Fruit fly (Drosophila melanogaster): Measurements from ENCODE around the gene CG11585.
A peak's percentile ranks its signal among the peaks of the same experiment; 100 is the strongest.

Gene CG11585

DNA sequence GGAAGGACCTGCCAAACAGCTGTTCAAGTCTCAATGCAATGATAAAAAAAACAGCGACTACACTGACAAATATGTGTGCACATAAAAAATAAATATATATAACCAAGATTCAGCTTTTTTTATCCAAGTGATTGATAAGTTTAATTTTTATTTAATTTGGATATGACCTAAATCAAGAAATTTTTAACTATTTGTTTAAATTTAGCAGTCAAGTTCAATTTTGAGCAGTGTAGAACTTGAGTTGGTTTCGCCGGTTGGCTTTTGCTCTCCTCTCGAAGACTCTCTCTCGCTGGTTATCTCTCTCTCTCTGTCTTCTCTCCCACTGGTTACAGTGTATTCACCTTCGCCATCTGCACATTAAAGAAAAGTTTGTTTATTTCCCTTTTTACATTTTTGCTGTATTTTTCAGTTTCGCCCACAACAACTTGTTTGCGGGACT, 28.7 kb downstream of the CG11585 start (continued):
- TF ChIP-seq fkh (GFP tag; optimal IDR thresholded peaks at IDR 0.05), result peak; percentile 44
- peak; percentile 97 for TF ChIP-seq CG6808 (GFP tag; optimal IDR thresholded peaks at IDR 0.05)
- TF ChIP-seq CG3032 (tag; optimal IDR thresholded peaks at IDR 0.05), result peak; percentile 98
- TF ChIP-seq CG1621 (tag; optimal IDR thresholded peaks at IDR 0.05), result peak; percentile 94
- peak; percentile 89 for TF ChIP-seq CG4318 (GFP tag; optimal IDR thresholded peaks at IDR 0.05)
- peak; percentile 96 for TF ChIP-seq CG7368 (GFP tag; optimal IDR thresholded peaks at IDR 0.05)
- peak; percentile 98 for TF ChIP-seq Eip75B (GFP tag; optimal IDR thresholded peaks at IDR 0.05)
- TF ChIP-seq Blimp-1 (GFP tag; optimal IDR thresholded peaks at IDR 0.05), result peak; percentile 90

DNA sequence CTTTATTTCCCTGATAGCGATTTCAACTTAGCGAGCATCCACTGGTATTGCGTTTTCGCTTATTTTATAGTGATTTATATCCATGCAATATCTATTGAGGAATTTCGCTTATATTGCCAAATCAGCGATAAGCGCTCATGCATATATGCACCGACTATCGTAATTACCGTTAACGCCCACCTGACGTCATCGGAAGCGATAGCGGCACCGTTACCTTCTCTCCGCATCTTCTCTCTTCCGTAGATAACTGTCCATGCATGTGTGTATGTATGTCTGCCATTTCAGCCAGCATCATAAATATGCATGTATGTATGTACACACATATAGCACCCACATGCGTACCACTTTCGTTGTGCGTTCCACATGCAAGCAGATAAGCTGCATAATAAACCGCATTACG, 31.9 kb downstream of the CG11585 start:
- TF ChIP-seq Eip75B (GFP tag; optimal IDR thresholded peaks at IDR 0.05), result no peak
- TF ChIP-seq Eip78C (GFP tag), result peak; percentile 49

DNA sequence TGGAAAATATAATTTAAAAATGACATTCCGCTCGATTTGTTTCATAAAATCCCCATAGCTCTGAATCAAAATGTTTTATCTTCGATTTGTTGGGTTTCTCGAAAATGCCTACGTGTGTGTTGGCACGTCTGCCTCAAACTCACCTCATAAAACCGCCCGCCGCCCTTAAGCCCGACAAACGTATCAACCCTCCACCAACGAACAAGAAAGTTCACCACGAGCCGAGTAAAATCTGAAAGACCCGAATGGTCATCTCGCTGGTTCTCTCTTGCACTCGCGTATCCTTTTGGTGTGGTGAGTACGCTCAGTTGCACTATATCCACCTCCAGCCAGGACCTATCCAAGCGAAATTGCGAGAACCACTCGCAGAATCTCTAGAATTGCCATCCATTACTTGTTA, 32.7 kb downstream of the CG11585 start:
- TF ChIP-seq Blimp-1 (GFP tag; optimal IDR thresholded peaks at IDR 0.05) (no peak), CG8319 (GFP tag; optimal IDR thresholded peaks at IDR 0.05) (no peak), lz (GFP tag; optimal IDR thresholded peaks at IDR 0.05) (no peak), CG10631 (GFP tag; optimal IDR thresholded peaks at IDR 0.05) (no peak), acj6 (GFP tag; optimal IDR thresholded peaks at IDR 0.05) (no peak), Met (GFP tag; optimal IDR thresholded peaks at IDR 0.05) (no peak), Hr4 (GFP tag; optimal IDR thresholded peaks at IDR 0.05) (no peak), Sox102F (GFP tag; optimal IDR thresholded peaks at IDR 0.05) (no peak), CG10669 (GFP tag; optimal IDR thresholded peaks at IDR 0.05) (no peak), topi (GFP tag; optimal IDR thresholded peaks at IDR 0.05) (no peak), CG6792 (GFP tag; optimal IDR thresholded peaks at IDR 0.05) (no peak), Ets21C (GFP tag; optimal IDR thresholded peaks at IDR 0.05) (no peak), CG11902 (GFP tag; optimal IDR thresholded peaks at IDR 0.05) (no peak), fkh (GFP tag; optimal IDR thresholded peaks at IDR 0.05) (no peak), achi (GFP tag; optimal IDR thresholded peaks at IDR 0.05) (no peak), CG3919 (GFP tag; optimal IDR thresholded peaks at IDR 0.05) (no peak), CG9139 (GFP tag; optimal IDR thresholded peaks at IDR 0.05) (no peak)

DNA sequence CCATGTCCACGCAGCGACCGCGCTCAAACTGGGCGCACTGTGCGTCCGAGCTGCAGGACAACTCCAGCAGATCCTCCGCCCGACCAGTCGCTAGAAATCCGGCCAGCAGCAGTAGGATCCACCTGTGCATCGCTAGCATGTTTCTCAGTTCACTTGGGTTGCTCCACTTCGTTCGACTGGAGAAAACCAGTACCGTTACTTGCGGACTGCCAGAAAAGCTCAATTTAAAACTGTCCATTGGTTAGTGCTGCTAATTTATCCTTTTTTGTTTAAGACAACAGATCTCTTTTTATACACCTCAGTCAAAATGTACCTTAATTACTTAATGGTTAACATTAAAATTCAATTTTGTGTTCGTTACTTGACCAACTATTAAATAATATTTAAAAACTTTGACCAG, 36.3 kb downstream of the CG11585 start, which contains the start of gene CG11674:
CG11674 (minus strand) TSS at position 215 of the 400 bp plus-strand sequence.
- TF ChIP-seq CG6792 (GFP tag; optimal IDR thresholded peaks at IDR 0.05) (no peak), spab (GFP tag; optimal IDR thresholded peaks at IDR 0.05) (no peak), CG10631 (GFP tag; optimal IDR thresholded peaks at IDR 0.05) (no peak), OdsH (GFP tag; optimal IDR thresholded peaks at IDR 0.05) (no peak), CG6854 (GFP tag; optimal IDR thresholded peaks at IDR 0.05) (no peak), Ets21C (GFP tag; optimal IDR thresholded peaks at IDR 0.05) (no peak), dsx (GFP tag; optimal IDR thresholded peaks at IDR 0.05; ENCODE audit: poor library complexity, severe bottlenecking) (no peak), Sox14 (GFP tag; optimal IDR thresholded peaks at IDR 0.05) (no peak), CG3032 (tag; optimal IDR thresholded peaks at IDR 0.05) (no peak)

DNA sequence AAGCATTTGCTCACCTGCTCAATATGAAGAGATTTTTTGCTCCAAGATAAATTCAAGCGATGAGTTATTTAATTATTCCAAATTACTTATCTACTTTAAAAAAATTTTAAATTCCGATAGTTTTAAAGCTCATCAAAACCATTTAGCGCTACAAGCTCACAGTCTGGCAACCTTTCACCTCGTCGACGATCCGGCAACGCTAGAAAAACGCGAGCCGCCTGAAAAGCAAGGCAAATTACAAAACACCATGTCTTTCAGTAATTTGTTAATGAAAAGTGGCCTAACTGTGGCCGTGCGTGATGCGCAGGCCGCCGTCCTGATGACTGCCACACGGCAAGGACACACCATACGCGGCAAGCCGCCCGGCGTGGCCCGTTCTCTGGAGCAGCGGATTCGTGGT, 36.8 kb downstream of the CG11585 start, which contains the start of gene mRpL38:
mRpL38 (plus strand) TSS at position 197 of the 400 bp plus-strand sequence.
- TF ChIP-seq svp (GFP tag) (peak; percentile 26), CG32006 (GFP tag; optimal IDR thresholded peaks at IDR 0.05) (no peak), CG4318 (GFP tag; optimal IDR thresholded peaks at IDR 0.05) (no peak)

DNA sequence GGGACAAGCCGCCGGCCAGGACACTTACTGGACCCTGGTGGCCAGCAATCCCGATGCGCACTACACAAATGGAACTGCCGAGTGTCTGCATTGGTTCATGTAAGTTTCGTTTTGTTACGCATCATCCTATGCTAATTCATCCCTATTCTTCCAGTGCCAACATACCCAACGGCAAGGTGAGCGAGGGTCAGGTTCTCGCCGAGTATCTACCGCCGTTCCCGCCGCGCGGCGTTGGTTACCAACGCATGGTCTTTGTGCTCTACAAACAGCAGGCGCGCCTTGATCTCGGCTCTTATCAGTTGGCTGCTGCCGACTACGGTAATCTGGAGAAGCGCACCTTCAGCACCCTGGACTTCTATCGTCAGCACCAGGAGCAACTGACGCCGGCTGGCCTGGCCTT, 37.7 kb downstream of the CG11585 start:
- peak; percentile 94 for TF ChIP-seq svp (GFP tag)
- no peak for TF ChIP-seq achi (GFP tag; optimal IDR thresholded peaks at IDR 0.05)
